Fruit fly (Drosophila melanogaster) whole organism, wandering third instar larva: ENCODE results near the gene CG2260.

Experiments used
- CrebA ChIP-seq: fragments of 200-800 bp; sonication (Bioruptor generic); optimal IDR thresholded peaks from 2 replicates; lab custom pipeline; 2016; ENCODE audit warnings: missing biosample characterization, mild to moderate bottlenecking, missing genetic modification characterization, borderline replicate concordance
- Dfd ChIP-seq: fragments of >200 bp; optimal IDR thresholded peaks from 2 replicates; lab custom pipeline; 2017; ENCODE audit warnings: missing biosample characterization, missing genetic modification characterization
- Dif ChIP-seq: fragments of 200-275, 200-300 bp; sonication (Bioruptor generic); optimal IDR thresholded peaks from 2 replicates; lab custom pipeline; 2018; ENCODE audit warnings: missing biosample characterization, missing genetic modification characterization; ENCODE audit not compliant: partially characterized antibody
- GATAd ChIP-seq: sonication (Bioruptor generic); optimal IDR thresholded peaks from 2 replicates; lab custom pipeline; 2016; ENCODE audit warnings: missing biosample characterization, missing genetic modification characterization
- HLH106 ChIP-seq: fragments of 200-800 bp; optimal IDR thresholded peaks from 3 replicates; lab custom pipeline; 2019; ENCODE audit warnings: missing biosample characterization, mild to moderate bottlenecking, missing genetic modification characterization, moderate library complexity
- Hnf4 ChIP-seq: fragments of 200-800 bp; sonication (Bioruptor generic); optimal IDR thresholded peaks from 2 replicates; lab custom pipeline; 2016; ENCODE audit warnings: missing biosample characterization, mild to moderate bottlenecking, missing genetic modification characterization
- Hr78 ChIP-seq: fragments of >200 bp; optimal IDR thresholded peaks from 2 replicates; lab custom pipeline; 2017; ENCODE audit warnings: missing biosample characterization, missing genetic modification characterization
- Hr83 ChIP-seq: fragments of 200-300 bp; sonication (Bioruptor generic); optimal IDR thresholded peaks from 2 replicates; lab custom pipeline; 2016; ENCODE audit warnings: missing biosample characterization, mild to moderate bottlenecking, missing genetic modification characterization, moderate library complexity; ENCODE audit not compliant: poor library complexity, severe bottlenecking
- Jra ChIP-seq: sonication (Bioruptor generic); optimal IDR thresholded peaks from 2 replicates; lab custom pipeline; 2016; ENCODE audit warnings: missing biosample characterization, missing genetic modification characterization
- Mio ChIP-seq: sonication (Bioruptor generic); optimal IDR thresholded peaks from 2 replicates; lab custom pipeline; 2016; ENCODE audit warnings: missing biosample characterization, missing genetic modification characterization
- Myc ChIP-seq: fragments of >200 bp; optimal IDR thresholded peaks from 2 replicates; lab custom pipeline; 2017
- N ChIP-seq: fragments of >200 bp; optimal IDR thresholded peaks from 2 replicates; lab custom pipeline; 2018; ENCODE audit warnings: missing biosample characterization, missing external identifiers, missing genetic modification characterization
- OdsH ChIP-seq: fragments of 200-800 bp; sonication (Bioruptor generic); optimal IDR thresholded peaks from 2 replicates; lab custom pipeline; 2016; ENCODE audit warnings: missing biosample characterization, mild to moderate bottlenecking, missing genetic modification characterization
- Rel ChIP-seq, 2 experiments: fragments of 200-800 bp; sonication (Bioruptor generic) in 1 of 2; optimal IDR thresholded peaks; 2 replicates in 1 of 2; 3 replicates in 1 of 2; lab custom pipeline; 2016 to 2019; ENCODE audit warnings: mild to moderate bottlenecking in 2 of 2, missing biosample characterization in 2 of 2, missing genetic modification characterization in 2 of 2, moderate library complexity in 1 of 2
- Sp1 ChIP-seq: fragments of 200-800 bp; sonication (Bioruptor generic); optimal IDR thresholded peaks from 3 replicates; lab custom pipeline; 2019; ENCODE audit warnings: missing biosample characterization, mild to moderate bottlenecking, missing genetic modification characterization, moderate library complexity
- Vsx2 ChIP-seq: fragments of 200-300, 225-300 bp; sonication (Bioruptor generic); optimal IDR thresholded peaks from 2 replicates; lab custom pipeline; 2018; ENCODE audit warnings: missing biosample characterization, missing genetic modification characterization; ENCODE audit not compliant: partially characterized antibody
- br ChIP-seq: fragments of 200-800 bp; sonication (Bioruptor generic); optimal IDR thresholded peaks from 2 replicates; lab custom pipeline; 2016; ENCODE audit warnings: missing biosample characterization, missing genetic modification characterization
- brk ChIP-seq: fragments of 200-800 bp; sonication (Bioruptor generic); optimal IDR thresholded peaks from 2 replicates; lab custom pipeline; 2016; ENCODE audit warnings: missing biosample characterization, mild to moderate bottlenecking, missing genetic modification characterization
- dmrt93B ChIP-seq: fragments of 200-800 bp; sonication (Bioruptor generic); optimal IDR thresholded peaks from 2 replicates; lab custom pipeline; 2018; ENCODE audit warnings: missing biosample characterization, mild to moderate bottlenecking, missing genetic modification characterization
- dsf ChIP-seq: sonication (Bioruptor generic); optimal IDR thresholded peaks from 2 replicates; lab custom pipeline; 2016; ENCODE audit warnings: missing biosample characterization, missing genetic modification characterization, borderline replicate concordance
- ey ChIP-seq: fragments of 200-800 bp; sonication (Bioruptor generic); optimal IDR thresholded peaks from 2 replicates; lab custom pipeline; 2016; ENCODE audit warnings: missing biosample characterization, missing genetic modification characterization
- foxo ChIP-seq, 2 experiments: fragments of 200-800 bp; sonication (Bioruptor generic); optimal IDR thresholded peaks; 2 replicates in 1 of 2; 3 replicates in 1 of 2; lab custom pipeline; 2016 to 2017; ENCODE audit warnings: missing biosample characterization in 2 of 2, missing genetic modification characterization in 2 of 2
- fru ChIP-seq: fragments of 200-800 bp; sonication (Bioruptor generic); optimal IDR thresholded peaks from 3 replicates; lab custom pipeline; 2016; ENCODE audit warnings: missing biosample characterization, mild to moderate bottlenecking, missing genetic modification characterization
- h ChIP-seq: fragments of 200-800 bp; sonication (Bioruptor generic); optimal IDR thresholded peaks from 3 replicates; lab custom pipeline; 2016; ENCODE audit warnings: missing biosample characterization, mild to moderate bottlenecking, missing genetic modification characterization
- jim ChIP-seq: fragments of 175-275, 200-325 bp; sonication (Bioruptor generic); optimal IDR thresholded peaks from 2 replicates; lab custom pipeline; 2016; ENCODE audit warnings: missing biosample characterization, mild to moderate bottlenecking, missing genetic modification characterization
- lola ChIP-seq: fragments of >200 bp; optimal IDR thresholded peaks from 2 replicates; lab custom pipeline; 2017; ENCODE audit warnings: missing biosample characterization, missing genetic modification characterization
- pan ChIP-seq: fragments of >200 bp; optimal IDR thresholded peaks from 2 replicates; lab custom pipeline; 2017
- psq ChIP-seq: fragments of 200-800 bp; sonication (Bioruptor generic); optimal IDR thresholded peaks from 3 replicates; lab custom pipeline; 2017; ENCODE audit warnings: missing biosample characterization, mild to moderate bottlenecking, missing genetic modification characterization, moderate library complexity
- rgr ChIP-seq: fragments of 200-800 bp; sonication (Bioruptor generic); optimal IDR thresholded peaks from 3 replicates; lab custom pipeline; 2016; ENCODE audit warnings: missing biosample characterization, mild to moderate bottlenecking, missing genetic modification characterization
- sage ChIP-seq: fragments of 200-800 bp; sonication (Bioruptor generic); optimal IDR thresholded peaks from 2 replicates; lab custom pipeline; 2016; ENCODE audit warnings: missing biosample characterization, mild to moderate bottlenecking, missing genetic modification characterization
- sv ChIP-seq: fragments of 200-800 bp; sonication (Bioruptor generic); optimal IDR thresholded peaks from 3 replicates; lab custom pipeline; 2016; ENCODE audit warnings: missing biosample characterization, missing genetic modification characterization
- tai ChIP-seq: sonication (Bioruptor generic); optimal IDR thresholded peaks from 2 replicates; lab custom pipeline; 2016; ENCODE audit warnings: missing biosample characterization, missing genetic modification characterization
- usp ChIP-seq: fragments of >200 bp; optimal IDR thresholded peaks from 2 replicates; lab custom pipeline; 2017; ENCODE audit warnings: missing biosample characterization, missing genetic modification characterization
- woc ChIP-seq: sonication (Bioruptor generic); optimal IDR thresholded peaks from 2 replicates; lab custom pipeline; 2016; ENCODE audit warnings: missing biosample characterization, mild to moderate bottlenecking, missing genetic modification characterization

Gene CG2260

dm6 chrX:8113386-8114279, 7.3 kb downstream of the CG2260 start:
- TF ChIP-seq h (GFP tag; lab: Kevin White, UChicago), result peak; percentile 46
- peak; percentile 42 for TF ChIP-seq fru (GFP tag; lab: Kevin White, UChicago)
- no peak for TF ChIP-seq Myc (lab: Kevin White, UChicago)
- no peak for TF ChIP-seq sage
- no peak for TF ChIP-seq Sp1 (GFP tag; lab: Kevin White, UChicago)
- TF ChIP-seq usp (GFP tag; lab: Kevin White, UChicago), result no peak
- TF ChIP-seq Hnf4 (GFP tag; lab: Kevin White, UChicago), result peak; percentile 27
- peak; percentile 33 for TF ChIP-seq rgr (GFP tag; lab: Kevin White, UChicago)
- no peak for TF ChIP-seq Mio
- peak; percentile 17 for TF ChIP-seq ey
- TF ChIP-seq OdsH (GFP tag; lab: Kevin White, UChicago), result no peak
- TF ChIP-seq Vsx2 (GFP tag; lab: Kevin White, UChicago), result no peak
- no peak for TF ChIP-seq Rel (GFP tag; optimal IDR thresholded peaks at IDR 0.05; lab: Kevin White, UChicago)
- peak; percentile 91 for TF ChIP-seq Rel (tag; optimal IDR thresholded peaks at IDR 0.05; lab: Kevin White, UChicago)
- peak; percentile 36 for TF ChIP-seq psq (GFP tag; lab: Kevin White, UChicago)
- peak; percentile 29 for TF ChIP-seq sv
- no peak for TF ChIP-seq CrebA (GFP tag; lab: Kevin White, UChicago)
- TF ChIP-seq HLH106, result peak; percentile 22
- no peak for TF ChIP-seq dmrt93B
- TF ChIP-seq Dif (GFP tag; lab: Kevin White, UChicago), result no peak
- TF ChIP-seq Dfd, result no peak
- peak; percentile 47 for TF ChIP-seq br
- no peak for TF ChIP-seq dsf
- TF ChIP-seq Jra, result no peak
- TF ChIP-seq GATAd (GFP tag; lab: Kevin White, UChicago), result no peak
- no peak for TF ChIP-seq Hr78 (GFP tag; lab: Kevin White, UChicago)
- no peak for TF ChIP-seq tai (GFP tag; lab: Kevin White, UChicago)
- peak in 1 of 2 experiments; percentile 58 for TF ChIP-seq foxo (GFP tag; optimal IDR thresholded peaks at IDR 0.05; lab: Kevin White, UChicago)
- TF ChIP-seq N (GFP tag; lab: Kevin White, UChicago), result no peak
- no peak for TF ChIP-seq pan (lab: Kevin White, UChicago)
- no peak for TF ChIP-seq woc (GFP tag; lab: Kevin White, UChicago)
- no peak for TF ChIP-seq Hr83 (GFP tag; lab: Kevin White, UChicago)

- TF ChIP-seq brk (GFP tag; lab: Kevin White, UChicago) (no peak), Rel (GFP tag; optimal IDR thresholded peaks at IDR 0.05; lab: Kevin White, UChicago) (no peak), Rel (tag; optimal IDR thresholded peaks at IDR 0.05; lab: Kevin White, UChicago) (no peak), foxo (GFP tag; optimal IDR thresholded peaks at IDR 0.05; lab: Kevin White, UChicago) (peak in 1 of 2 experiments; percentile 58), sv (no peak), CrebA (GFP tag; lab: Kevin White, UChicago) (no peak), dmrt93B (no peak), Dfd (peak; percentile 40), rgr (GFP tag; lab: Kevin White, UChicago) (peak; percentile 32), ey (peak; percentile 53), fru (GFP tag; lab: Kevin White, UChicago) (peak; percentile 62), h (GFP tag; lab: Kevin White, UChicago) (peak; percentile 11), Sp1 (GFP tag; lab: Kevin White, UChicago) (peak; percentile 27), Mio (no peak), OdsH (GFP tag; lab: Kevin White, UChicago) (peak; percentile 20), HLH106 (no peak)
These were observed 8.2 kb downstream of the CG2260 start for dm6 chrX:8112715-8113114.

- no peak for TF ChIP-seq Rel (GFP tag; optimal IDR thresholded peaks at IDR 0.05; lab: Kevin White, UChicago)
- TF ChIP-seq Rel (tag; optimal IDR thresholded peaks at IDR 0.05; lab: Kevin White, UChicago), result peak; percentile 62
- no peak for TF ChIP-seq Jra
These were observed 10.0 kb downstream of the CG2260 start for dm6 chrX:8110984-8111383.

- TF ChIP-seq Sp1 (GFP tag; lab: Kevin White, UChicago) (no peak), lola (GFP tag; lab: Kevin White, UChicago) (no peak), rgr (GFP tag; lab: Kevin White, UChicago) (no peak), fru (GFP tag; lab: Kevin White, UChicago) (no peak), Hnf4 (GFP tag; lab: Kevin White, UChicago) (no peak), brk (GFP tag; lab: Kevin White, UChicago) (no peak), Dif (GFP tag; lab: Kevin White, UChicago) (no peak), sage (no peak), jim (no peak), woc (GFP tag; lab: Kevin White, UChicago) (no peak), foxo (GFP tag; optimal IDR thresholded peaks at IDR 0.05; lab: Kevin White, UChicago) (no peak), usp (GFP tag; lab: Kevin White, UChicago) (no peak), Dfd (no peak), Myc (lab: Kevin White, UChicago) (no peak)
These were observed 13.0 kb downstream of the CG2260 start for dm6 chrX:8107936-8108335.
